Worm (Caenorhabditis elegans) whole organism, L2 larva: Measurements from ENCODE around the gene Y42H9B.3.

Experiments used
- fos-1 ChIP-seq: fragments of 150-350 bp; optimal IDR thresholded peaks from 2 replicates; lab custom pipeline; 2014; ENCODE audit warnings: missing biosample characterization, missing genetic modification characterization
- lin-39 ChIP-seq: fragments of 150-350 bp; optimal IDR thresholded peaks from 2 replicates; lab custom pipeline; 2014; ENCODE audit warnings: missing biosample characterization, missing genetic modification reagents, missing genetic modification characterization
- lsy-2 ChIP-seq, 2 experiments: fragments of 150-350 bp in 1 of 2; sonication (generic microtip) in 1 of 2; optimal IDR thresholded peaks; 2 replicates each; lab custom pipeline; 2014 to 2017; ENCODE audit warnings: missing biosample characterization in 2 of 2, missing genetic modification characterization in 2 of 2
- skn-1 ChIP-seq: sonication (generic microtip); optimal IDR thresholded peaks from 2 replicates; lab custom pipeline; 2017; ENCODE audit warnings: missing biosample characterization, missing genetic modification characterization
- unc-39 ChIP-seq: fragments of 150-350 bp; optimal IDR thresholded peaks from 2 replicates; lab custom pipeline; 2014; ENCODE audit warnings: missing biosample characterization, missing genetic modification characterization
- unc-62 ChIP-seq: fragments of 150-350 bp; optimal IDR thresholded peaks from 2 replicates; lab custom pipeline; 2014; ENCODE audit warnings: missing biosample characterization, missing genetic modification reagents, missing genetic modification characterization
- ztf-1 ChIP-seq: fragments of 200-800 bp; sonication (Bioruptor generic); conservative IDR thresholded peaks from 2 replicates; pipeline ENCODE4 v1.3.6; 2022; ENCODE audit warnings: missing genetic modification characterization, missing compliant biosample characterization
- ztf-11 ChIP-seq: sonication (generic microtip); optimal IDR thresholded peaks from 2 replicates; lab custom pipeline; 2017; ENCODE audit warnings: missing biosample characterization, missing genetic modification characterization
- ztf-4 ChIP-seq: fragments of 150-350 bp; optimal IDR thresholded peaks from 2 replicates; lab custom pipeline; 2014; ENCODE audit warnings: missing biosample characterization, missing genetic modification characterization

ce11 chrIV:8042005-8042404, 29.8 kb upstream of the Y42H9B.3 start:
- TF ChIP-seq lsy-2 (tag; optimal IDR thresholded peaks at IDR 0.05; lab: Kevin White, UChicago) (no peak), fos-1 (tag; lab: Kevin White, UChicago) (peak; percentile 33), skn-1 (tag; lab: Kevin White, UChicago) (no peak), ztf-1 (GFP tag; lab: Robert Waterston, UW) (no peak), unc-62 (GFP tag; lab: Kevin White, UChicago) (no peak), ztf-11 (tag; lab: Kevin White, UChicago) (no peak), unc-39 (tag; lab: Kevin White, UChicago) (no peak), ztf-4 (no peak), lin-39 (tag; lab: Kevin White, UChicago) (no peak)
